Fruit fly (Drosophila melanogaster) whole organism, embryonic: ENCODE measurements around the gene CG43439.

ENCODE experiments used
- CG10654 ChIP-seq: fragments of 200-800 bp; sonication (Bioruptor generic); optimal IDR thresholded peaks from 2 replicates; lab custom pipeline; 2016; ENCODE audit warnings: missing biosample characterization, missing genetic modification characterization
- CG11504 ChIP-seq: fragments of 200-800 bp; sonication (Bioruptor generic); optimal IDR thresholded peaks from 3 replicates; lab custom pipeline; 2019; ENCODE audit warnings: missing biosample characterization, mild to moderate bottlenecking, missing genetic modification characterization, moderate library complexity
- CG11695 ChIP-seq: fragments of 200-800 bp; sonication (Bioruptor generic); IDR thresholded peaks from 3 replicates; pipeline ENCODE4 v1.3.6; 2022; ENCODE audit warnings: missing biosample characterization, missing genetic modification characterization
- CG12299 ChIP-seq: fragments of 200-800 bp; sonication (Bioruptor generic); optimal IDR thresholded peaks from 2 replicates; lab custom pipeline; 2018; ENCODE audit warnings: missing biosample characterization, mild to moderate bottlenecking, missing genetic modification characterization
- CG17361 ChIP-seq: fragments of 200-800 bp; sonication (Bioruptor generic); IDR thresholded peaks from 3 replicates; pipeline ENCODE4 v1.3.6; 2022; ENCODE audit warnings: missing biosample characterization, missing genetic modification characterization
- CG18262 ChIP-seq: fragments of 200-800 bp; optimal IDR thresholded peaks from 3 replicates; lab custom pipeline; 2019; ENCODE audit warnings: missing biosample characterization, mild to moderate bottlenecking, missing genetic modification characterization, moderate library complexity
- CG2199 ChIP-seq: fragments of 200-800 bp; sonication (Bioruptor generic); IDR thresholded peaks from 3 replicates; pipeline ENCODE4 v1.3.6; 2022; ENCODE audit warnings: missing biosample characterization, missing genetic modification characterization
- CG2678 ChIP-seq: fragments of 200-800 bp; sonication (Bioruptor generic); optimal IDR thresholded peaks from 3 replicates; lab custom pipeline; 2019; ENCODE audit warnings: missing biosample characterization, mild to moderate bottlenecking, missing genetic modification characterization, moderate library complexity
- CG2712 ChIP-seq: fragments of 200-800 bp; optimal IDR thresholded peaks from 3 replicates; lab custom pipeline; 2019; ENCODE audit warnings: missing biosample characterization, mild to moderate bottlenecking, missing genetic modification characterization, moderate library complexity
- CG2875 ChIP-seq: fragments of 200-800 bp; sonication (Bioruptor generic); optimal IDR thresholded peaks from 2 replicates; lab custom pipeline; 2017; ENCODE audit warnings: missing biosample characterization, mild to moderate bottlenecking, missing genetic modification characterization, missing genetic modification reagents
- CG31441 ChIP-seq: fragments of 200-800 bp; sonication (Bioruptor generic); IDR thresholded peaks from 2 replicates; pipeline ENCODE4 v1.3.6; 2022; ENCODE audit warnings: missing biosample characterization, missing genetic modification characterization
- CG4854 ChIP-seq: fragments of 200-800 bp; sonication (Bioruptor generic); optimal IDR thresholded peaks from 2 replicates; lab custom pipeline; 2016; ENCODE audit warnings: missing biosample characterization, missing genetic modification characterization, inconsistent platforms
- CG6854 ChIP-seq: fragments of 200-800 bp; sonication (Bioruptor generic); optimal IDR thresholded peaks from 3 replicates; lab custom pipeline; 2017; ENCODE audit warnings: missing biosample characterization, mild to moderate bottlenecking, missing genetic modification characterization
- CG7357 ChIP-seq: fragments of 200-800 bp; sonication (Bioruptor generic); IDR thresholded peaks from 3 replicates; pipeline ENCODE4 v1.3.6; 2022; ENCODE audit warnings: missing biosample characterization, missing genetic modification characterization
- CG7839 ChIP-seq: fragments of 200-800 bp; sonication (Bioruptor generic); optimal IDR thresholded peaks from 3 replicates; lab custom pipeline; 2018; ENCODE audit warnings: missing biosample characterization, mild to moderate bottlenecking, missing genetic modification characterization, moderate library complexity
- CG8924 ChIP-seq: fragments of 200-800 bp; optimal IDR thresholded peaks from 3 replicates; lab custom pipeline; 2019; ENCODE audit warnings: missing biosample characterization, mild to moderate bottlenecking, missing genetic modification characterization, moderate library complexity
- CG9876 ChIP-seq: fragments of 200-800 bp; sonication (Bioruptor generic); optimal IDR thresholded peaks from 2 replicates; lab custom pipeline; 2016; ENCODE audit warnings: missing biosample characterization, missing genetic modification characterization
- CoRest ChIP-seq: fragments of 200-800 bp; sonication (Bioruptor generic); optimal IDR thresholded peaks from 3 replicates; lab custom pipeline; 2018; ENCODE audit warnings: missing biosample characterization, mild to moderate bottlenecking, missing genetic modification characterization, moderate library complexity
- Drgx ChIP-seq: fragments of 200-800 bp; sonication (Bioruptor generic); IDR thresholded peaks from 2 replicates; pipeline ENCODE4 v1.3.6; 2022; ENCODE audit warnings: missing biosample characterization, missing genetic modification characterization
- Max ChIP-seq: fragments of 200-800 bp; sonication (Bioruptor generic); optimal IDR thresholded peaks from 2 replicates; lab custom pipeline; 2016; ENCODE audit warnings: missing biosample characterization, mild to moderate bottlenecking, missing genetic modification characterization
- Nf-YC ChIP-seq: fragments of 200-800 bp; optimal IDR thresholded peaks from 3 replicates; lab custom pipeline; 2019; ENCODE audit warnings: missing biosample characterization, mild to moderate bottlenecking, missing genetic modification characterization, moderate library complexity
- Sox100B ChIP-seq: fragments of 200-800 bp; sonication (Bioruptor generic); optimal IDR thresholded peaks from 3 replicates; lab custom pipeline; 2018; ENCODE audit warnings: missing biosample characterization, mild to moderate bottlenecking, missing genetic modification characterization
- Sox102F ChIP-seq: fragments of 200-800 bp; sonication (Bioruptor generic); optimal IDR thresholded peaks from 2 replicates; lab custom pipeline; 2018; ENCODE audit warnings: missing biosample characterization, mild to moderate bottlenecking, missing genetic modification characterization, moderate library complexity
- Ssrp ChIP-seq: fragments of 200-800 bp; sonication (Bioruptor generic); optimal IDR thresholded peaks from 2 replicates; lab custom pipeline; 2018; ENCODE audit warnings: missing biosample characterization, mild to moderate bottlenecking, missing genetic modification characterization, moderate library complexity
- abd-A ChIP-seq: fragments of 200-800 bp; sonication (Bioruptor generic); optimal IDR thresholded peaks from 3 replicates; lab custom pipeline; 2019; ENCODE audit warnings: missing biosample characterization, mild to moderate bottlenecking, missing genetic modification characterization, moderate library complexity
- ash1 ChIP-seq: fragments of 200-800 bp; sonication (Bioruptor generic); optimal IDR thresholded peaks from 2 replicates; lab custom pipeline; 2018; ENCODE audit warnings: missing biosample characterization, mild to moderate bottlenecking, missing genetic modification characterization
- cas ChIP-seq: fragments of 200-800 bp; sonication (Bioruptor generic); IDR thresholded peaks from 2 replicates; pipeline ENCODE4 v1.3.6; 2022; ENCODE audit warnings: missing biosample characterization, missing genetic modification characterization
- cato ChIP-seq: fragments of 200-800 bp; sonication (Bioruptor generic); optimal IDR thresholded peaks from 2 replicates; lab custom pipeline; 2016; ENCODE audit warnings: missing biosample characterization, missing genetic modification characterization, borderline replicate concordance
- chm ChIP-seq: fragments of 200-800 bp; sonication (Bioruptor generic); IDR thresholded peaks from 2 replicates; pipeline ENCODE4 v1.3.6; 2022; ENCODE audit warnings: missing biosample characterization, missing genetic modification characterization
- ci ChIP-seq: fragments of 200-800 bp; sonication (Bioruptor generic); IDR thresholded peaks from 3 replicates; pipeline ENCODE4 v1.3.6; 2022; ENCODE audit warnings: missing biosample characterization, missing genetic modification characterization
- crol ChIP-seq: fragments of 200-800 bp; sonication (Bioruptor generic); IDR thresholded peaks from 2 replicates; pipeline ENCODE4 v1.3.6; 2022; ENCODE audit warnings: missing biosample characterization, missing genetic modification characterization
- disco-r ChIP-seq: fragments of 200-800 bp; sonication (Bioruptor generic); optimal IDR thresholded peaks from 2 replicates; lab custom pipeline; 2016; ENCODE audit warnings: missing biosample characterization, missing genetic modification characterization
- dmrt99B ChIP-seq: fragments of 200-800 bp; sonication (Bioruptor generic); optimal IDR thresholded peaks from 2 replicates; lab custom pipeline; 2018; ENCODE audit warnings: missing biosample characterization, mild to moderate bottlenecking, missing genetic modification characterization, moderate library complexity
- fu2 ChIP-seq: fragments of 200-800 bp; sonication (Bioruptor generic); optimal IDR thresholded peaks from 2 replicates; lab custom pipeline; 2016; ENCODE audit warnings: missing biosample characterization, missing genetic modification characterization
- gem ChIP-seq: fragments of 200-800 bp; sonication (Bioruptor generic); optimal IDR thresholded peaks from 2 replicates; lab custom pipeline; 2019; ENCODE audit warnings: missing biosample characterization, mild to moderate bottlenecking, missing genetic modification characterization, moderate library complexity
- grau ChIP-seq: fragments of 200-800 bp; optimal IDR thresholded peaks from 3 replicates; lab custom pipeline; 2019; ENCODE audit warnings: missing biosample characterization, mild to moderate bottlenecking, missing genetic modification characterization, moderate library complexity
- lola ChIP-seq, 3 experiments: fragments of >200 bp in 2 of 3; fragments of 200-800 bp in 1 of 3; sonication (Bioruptor generic) in 1 of 3; optimal IDR thresholded peaks; 2 replicates each; lab custom pipeline; 2017 to 2019; ENCODE audit warnings: missing biosample characterization in 3 of 3, missing genetic modification characterization in 3 of 3, mild to moderate bottlenecking in 1 of 3, moderate library complexity in 1 of 3
- nmo ChIP-seq: fragments of 200-800 bp; sonication (Bioruptor generic); optimal IDR thresholded peaks from 2 replicates; lab custom pipeline; 2018; ENCODE audit warnings: missing biosample characterization, mild to moderate bottlenecking, missing genetic modification characterization, moderate library complexity
- pho ChIP-seq: fragments of 200-800 bp; sonication (Bioruptor generic); optimal IDR thresholded peaks from 2 replicates; lab custom pipeline; 2016; ENCODE audit warnings: missing biosample characterization, missing genetic modification characterization
- pzg ChIP-seq: fragments of 200-800 bp; sonication (Bioruptor generic); optimal IDR thresholded peaks from 3 replicates; lab custom pipeline; 2018; ENCODE audit warnings: missing biosample characterization, mild to moderate bottlenecking, missing genetic modification characterization, moderate library complexity
- row ChIP-seq: fragments of 200-800 bp; sonication (Bioruptor generic); IDR thresholded peaks from 3 replicates; pipeline ENCODE4 v1.3.6; 2022; ENCODE audit warnings: missing biosample characterization, missing genetic modification characterization
- sob ChIP-seq: fragments of 200-800 bp; sonication (Bioruptor generic); IDR thresholded peaks from 2 replicates; pipeline ENCODE4 v1.3.6; 2022; ENCODE audit warnings: missing biosample characterization, missing genetic modification characterization
- trh ChIP-seq: fragments of 200-800 bp; sonication (Bioruptor generic); optimal IDR thresholded peaks from 2 replicates; lab custom pipeline; 2016; ENCODE audit warnings: missing biosample characterization, missing genetic modification characterization
- ttk ChIP-seq: fragments of 200-800 bp; sonication (Bioruptor generic); IDR thresholded peaks from 2 replicates; pipeline ENCODE4 v2.1.2; 2022; ENCODE audit warnings: missing biosample characterization, missing genetic modification characterization
- zfh2 ChIP-seq: fragments of 200-800 bp; sonication (Bioruptor generic); optimal IDR thresholded peaks from 2 replicates; lab custom pipeline; 2016; ENCODE audit warnings: missing biosample characterization, missing genetic modification characterization

CG43439 gene

DNA sequence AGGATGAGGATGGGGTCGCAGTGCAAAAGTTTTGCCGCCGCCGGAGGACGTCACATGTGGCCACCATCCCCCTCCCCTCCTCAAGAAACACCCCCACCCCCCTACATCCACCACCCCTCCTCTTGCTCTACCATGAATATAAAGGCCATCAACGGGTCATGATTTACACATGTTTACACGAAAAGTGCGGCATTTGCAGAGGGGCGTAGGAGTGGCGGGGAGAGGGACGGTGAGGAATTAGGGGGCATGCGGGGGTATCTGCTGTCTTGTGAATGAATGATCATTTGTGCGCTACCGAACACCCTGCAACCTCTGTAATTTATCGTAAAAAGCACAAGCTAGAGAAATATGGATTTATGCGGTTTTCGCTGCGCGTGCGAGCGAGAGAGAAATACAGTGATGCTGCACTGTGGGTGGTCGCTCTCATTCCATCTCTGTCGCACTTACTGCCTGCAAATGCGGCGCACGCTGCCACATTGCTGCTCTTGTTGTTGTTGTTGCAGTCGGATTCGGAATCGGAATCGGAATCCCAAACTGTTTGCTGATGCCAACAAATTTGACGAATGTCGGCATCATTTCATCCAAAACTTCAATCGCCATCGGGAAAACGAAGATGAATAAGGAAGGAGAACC, 3.2 kb downstream of the CG43439 start (continued):
- 0 out of 3 replicates have a peak, but pooled peaks have one; percentile 52 for TF ChIP-seq CG2199 (GFP tag; lab: Robert Waterston, UW)
- TF ChIP-seq ash1 (GFP tag; lab: Kevin White, UChicago) = no peak
- peak; percentile 98 for TF ChIP-seq crol (GFP tag; lab: Robert Waterston, UW)
- no peak for TF ChIP-seq cas (GFP tag; lab: Robert Waterston, UW)
- peak; percentile 80 for TF ChIP-seq ci (GFP tag; lab: Robert Waterston, UW)
- TF ChIP-seq Nf-YC (tag; lab: Kevin White, UChicago) = peak; percentile 13

DNA sequence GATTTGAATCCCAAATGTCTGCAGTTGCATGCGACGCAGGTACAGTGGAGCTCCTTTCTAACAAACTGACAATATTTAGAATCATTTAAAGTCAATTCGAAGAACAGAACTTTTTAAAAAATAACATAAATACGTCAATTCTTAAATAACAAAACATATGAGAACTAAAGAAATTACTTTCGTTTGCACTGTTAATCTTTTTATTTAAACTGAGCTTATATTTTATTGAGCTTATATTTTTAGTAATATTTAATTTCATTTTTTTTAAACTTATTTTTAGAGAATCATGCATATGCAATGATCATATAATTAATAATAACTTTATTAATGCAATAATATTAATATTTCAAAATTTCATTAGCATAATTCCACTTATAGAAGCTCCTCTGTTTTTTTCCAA, 3.8 kb downstream of the CG43439 start:
- TF ChIP-seq lola (GFP tag; optimal IDR thresholded peaks at IDR 0.05; lab: Kevin White, UChicago) = peak in 1 of 3 experiments; percentile 14
- peak; percentile 12 for TF ChIP-seq Sox102F (GFP tag; lab: Kevin White, UChicago)
- peak; percentile 51 for TF ChIP-seq CG2712 (tag; lab: Kevin White, UChicago)
- TF ChIP-seq CG11504 (tag; lab: Kevin White, UChicago) = peak; percentile 33
- TF ChIP-seq CG8924 (tag; lab: Kevin White, UChicago) = no peak
- peak; percentile 4 for TF ChIP-seq CG7839 (tag; lab: Kevin White, UChicago)
- TF ChIP-seq gem (tag; lab: Kevin White, UChicago) = peak; percentile 25
- peak; percentile 27; the same call in 1 of the 3 replicates for TF ChIP-seq CG17361
- peak; percentile 36; the same call in 1 of the 2 replicates for TF ChIP-seq CG31441 (GFP tag; lab: Robert Waterston, UW)
- TF ChIP-seq Ssrp (tag; lab: Kevin White, UChicago) = peak; percentile 13
- no peak for TF ChIP-seq CG9876 (GFP tag; lab: Kevin White, UChicago)
- TF ChIP-seq grau (tag; lab: Kevin White, UChicago) = peak; percentile 57
- TF ChIP-seq Max (GFP tag; lab: Kevin White, UChicago) = no peak
- TF ChIP-seq fu2 (GFP tag; lab: Kevin White, UChicago) = no peak
- peak; percentile 6 for TF ChIP-seq dmrt99B
- peak; percentile 9 for TF ChIP-seq Sox100B (GFP tag; lab: Kevin White, UChicago)
- TF ChIP-seq nmo (GFP tag; lab: Kevin White, UChicago) = peak; percentile 3
- TF ChIP-seq CG18262 = peak; percentile 55
- peak; percentile 10 for TF ChIP-seq CG2678 (tag; lab: Kevin White, UChicago)
- 0 out of 3 replicates have a peak, but pooled peaks have one; percentile 10 for TF ChIP-seq row

DNA sequence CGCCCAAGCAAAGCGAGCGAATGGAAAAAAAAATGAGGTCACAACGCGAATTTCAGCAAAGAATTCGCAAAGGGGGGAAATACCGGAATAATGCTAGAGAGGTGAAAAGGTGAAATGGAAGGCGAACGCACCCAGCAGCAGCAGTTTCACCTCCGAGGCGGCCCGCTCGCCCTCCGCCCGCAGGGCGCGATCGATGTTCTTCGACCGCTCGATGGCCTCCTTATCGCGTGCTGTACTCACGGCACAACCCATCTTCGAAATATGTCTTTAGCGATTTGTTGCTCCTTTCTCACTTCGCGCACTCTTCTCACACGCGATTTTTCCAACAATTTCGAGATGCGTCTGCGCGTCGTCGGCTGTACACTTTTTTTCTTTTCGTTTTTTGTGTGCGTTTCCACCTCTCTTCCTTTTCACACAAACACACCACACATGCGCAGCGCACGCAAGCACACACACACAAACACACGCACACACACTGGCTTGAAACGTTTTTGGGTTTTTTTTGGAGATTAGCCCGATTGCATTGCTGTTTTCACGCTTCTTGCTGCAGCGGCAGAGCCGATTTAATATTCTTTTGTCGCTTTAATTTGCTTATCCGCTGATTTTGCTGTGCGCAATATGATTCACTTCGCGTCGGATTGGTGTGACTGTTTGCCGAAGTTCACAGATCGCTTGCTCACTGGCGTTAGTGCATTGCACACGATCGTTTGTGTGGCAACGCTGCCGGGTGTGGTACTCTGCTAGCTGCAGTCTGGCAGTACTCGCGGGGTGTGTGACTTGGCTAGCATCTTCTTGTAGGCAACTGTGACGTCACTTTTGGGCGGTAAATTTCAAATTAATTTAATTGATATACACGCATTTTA, 4.8 kb downstream of the CG43439 start, which contains the start of gene Galphai:
Galphai (minus strand) TSS at position 658 of the 863 bp plus-strand sequence.
- peak; percentile 64 for TF ChIP-seq CoRest (tag; lab: Kevin White, UChicago)
- TF ChIP-seq cato (GFP tag; lab: Kevin White, UChicago) = no peak
- peak; percentile 58 for TF ChIP-seq zfh2 (GFP tag; lab: Kevin White, UChicago)
- peak; percentile 47 for TF ChIP-seq CG12299
- no peak for TF ChIP-seq CG6854
- TF ChIP-seq CG11695 (GFP tag; lab: Robert Waterston, UW) = no peak
- TF ChIP-seq Drgx (GFP tag; lab: Robert Waterston, UW) = no peak
- TF ChIP-seq disco-r = no peak
- TF ChIP-seq pzg (GFP tag; lab: Kevin White, UChicago) = peak; percentile 100
- TF ChIP-seq fu2 (GFP tag; lab: Kevin White, UChicago) = peak; percentile 19
- TF ChIP-seq sob (GFP tag; lab: Robert Waterston, UW) = 0 out of 2 replicates have a peak, but pooled peaks have one; percentile 47
- peak; percentile 46 for TF ChIP-seq pho (GFP tag; lab: Kevin White, UChicago)
- TF ChIP-seq CG4854 = no peak
- no peak for TF ChIP-seq abd-A (tag; lab: Kevin White, UChicago)
- TF ChIP-seq trh (GFP tag; lab: Kevin White, UChicago) = no peak
- TF ChIP-seq chm (GFP tag; lab: Robert Waterston, UW) = no peak
- TF ChIP-seq ttk (GFP tag; lab: Robert Waterston, UW) = no peak
- no peak for TF ChIP-seq CG2875 (GFP tag; lab: Kevin White, UChicago)
- TF ChIP-seq CG10654 (GFP tag; lab: Kevin White, UChicago) = no peak
- 0 out of 3 replicates have a peak, but pooled peaks have one; percentile 12 for TF ChIP-seq CG7357 (GFP tag; lab: Robert Waterston, UW)
- TF ChIP-seq Sox100B (GFP tag; lab: Kevin White, UChicago) = no peak
